Fruit fly (Drosophila melanogaster) whole organism, wandering third instar larva: ENCODE measurements around the gene Ac78C.

Experiments
- Abd-B ChIP-seq: fragments of >200 bp; optimal IDR thresholded peaks from 2 replicates; lab custom pipeline; 2017; ENCODE audit warnings: missing biosample characterization, missing genetic modification characterization
- CG32264 ChIP-seq: fragments of 200-800 bp; sonication (Bioruptor generic); optimal IDR thresholded peaks from 2 replicates; lab custom pipeline; 2016; ENCODE audit warnings: missing biosample characterization, missing genetic modification characterization
- CG9705 ChIP-seq: fragments of 200-800 bp; sonication (Bioruptor generic); optimal IDR thresholded peaks from 2 replicates; lab custom pipeline; 2018; ENCODE audit warnings: missing biosample characterization, mild to moderate bottlenecking, missing genetic modification characterization
- Dfd ChIP-seq: fragments of >200 bp; optimal IDR thresholded peaks from 2 replicates; lab custom pipeline; 2017; ENCODE audit warnings: missing biosample characterization, missing genetic modification characterization
- Dif ChIP-seq: fragments of 200-275, 200-300 bp; sonication (Bioruptor generic); optimal IDR thresholded peaks from 2 replicates; lab custom pipeline; 2018; ENCODE audit warnings: missing biosample characterization, missing genetic modification characterization; ENCODE audit not compliant: partially characterized antibody
- GATAd ChIP-seq: sonication (Bioruptor generic); optimal IDR thresholded peaks from 2 replicates; lab custom pipeline; 2016; ENCODE audit warnings: missing biosample characterization, missing genetic modification characterization
- HLH106 ChIP-seq: fragments of 200-800 bp; optimal IDR thresholded peaks from 3 replicates; lab custom pipeline; 2019; ENCODE audit warnings: missing biosample characterization, mild to moderate bottlenecking, missing genetic modification characterization, moderate library complexity
- Hnf4 ChIP-seq: fragments of 200-800 bp; sonication (Bioruptor generic); optimal IDR thresholded peaks from 2 replicates; lab custom pipeline; 2016; ENCODE audit warnings: missing biosample characterization, mild to moderate bottlenecking, missing genetic modification characterization
- Hr78 ChIP-seq: fragments of >200 bp; optimal IDR thresholded peaks from 2 replicates; lab custom pipeline; 2017; ENCODE audit warnings: missing biosample characterization, missing genetic modification characterization
- Hr83 ChIP-seq: fragments of 200-300 bp; sonication (Bioruptor generic); optimal IDR thresholded peaks from 2 replicates; lab custom pipeline; 2016; ENCODE audit warnings: missing biosample characterization, mild to moderate bottlenecking, missing genetic modification characterization, moderate library complexity; ENCODE audit not compliant: poor library complexity, severe bottlenecking
- Jra ChIP-seq: sonication (Bioruptor generic); optimal IDR thresholded peaks from 2 replicates; lab custom pipeline; 2016; ENCODE audit warnings: missing biosample characterization, missing genetic modification characterization
- Mio ChIP-seq: sonication (Bioruptor generic); optimal IDR thresholded peaks from 2 replicates; lab custom pipeline; 2016; ENCODE audit warnings: missing biosample characterization, missing genetic modification characterization
- Myc ChIP-seq: fragments of >200 bp; optimal IDR thresholded peaks from 2 replicates; lab custom pipeline; 2017
- N ChIP-seq: fragments of >200 bp; optimal IDR thresholded peaks from 2 replicates; lab custom pipeline; 2018; ENCODE audit warnings: missing biosample characterization, missing external identifiers, missing genetic modification characterization
- OdsH ChIP-seq: fragments of 200-800 bp; sonication (Bioruptor generic); optimal IDR thresholded peaks from 2 replicates; lab custom pipeline; 2016; ENCODE audit warnings: missing biosample characterization, mild to moderate bottlenecking, missing genetic modification characterization
- Sp1 ChIP-seq: fragments of 200-800 bp; sonication (Bioruptor generic); optimal IDR thresholded peaks from 3 replicates; lab custom pipeline; 2019; ENCODE audit warnings: missing biosample characterization, mild to moderate bottlenecking, missing genetic modification characterization, moderate library complexity
- Vsx2 ChIP-seq: fragments of 200-300, 225-300 bp; sonication (Bioruptor generic); optimal IDR thresholded peaks from 2 replicates; lab custom pipeline; 2018; ENCODE audit warnings: missing biosample characterization, missing genetic modification characterization; ENCODE audit not compliant: partially characterized antibody
- br ChIP-seq: fragments of 200-800 bp; sonication (Bioruptor generic); optimal IDR thresholded peaks from 2 replicates; lab custom pipeline; 2016; ENCODE audit warnings: missing biosample characterization, missing genetic modification characterization
- brk ChIP-seq: fragments of 200-800 bp; sonication (Bioruptor generic); optimal IDR thresholded peaks from 2 replicates; lab custom pipeline; 2016; ENCODE audit warnings: missing biosample characterization, mild to moderate bottlenecking, missing genetic modification characterization
- dl ChIP-seq, 2 experiments: fragments of 175-275, 200-275 bp in 1 of 2; fragments of 200-275 bp in 1 of 2; sonication (Bioruptor generic); optimal IDR thresholded peaks; lab custom pipeline; 2018; ENCODE audit warnings: mild to moderate bottlenecking in 2 of 2, missing biosample characterization in 2 of 2, missing genetic modification characterization in 2 of 2, moderate library complexity in 2 of 2; ENCODE audit not compliant: partially characterized antibody in 2 of 2, insufficient read depth in 1 of 2
- dmrt93B ChIP-seq: fragments of 200-800 bp; sonication (Bioruptor generic); optimal IDR thresholded peaks from 2 replicates; lab custom pipeline; 2018; ENCODE audit warnings: missing biosample characterization, mild to moderate bottlenecking, missing genetic modification characterization
- dsf ChIP-seq: sonication (Bioruptor generic); optimal IDR thresholded peaks from 2 replicates; lab custom pipeline; 2016; ENCODE audit warnings: missing biosample characterization, missing genetic modification characterization, borderline replicate concordance
- ey ChIP-seq: fragments of 200-800 bp; sonication (Bioruptor generic); optimal IDR thresholded peaks from 2 replicates; lab custom pipeline; 2016; ENCODE audit warnings: missing biosample characterization, missing genetic modification characterization
- foxo ChIP-seq, 2 experiments: fragments of 200-800 bp; sonication (Bioruptor generic); optimal IDR thresholded peaks; 2 replicates in 1 of 2; 3 replicates in 1 of 2; lab custom pipeline; 2016 to 2017; ENCODE audit warnings: missing biosample characterization in 2 of 2, missing genetic modification characterization in 2 of 2
- fru ChIP-seq: fragments of 200-800 bp; sonication (Bioruptor generic); optimal IDR thresholded peaks from 3 replicates; lab custom pipeline; 2016; ENCODE audit warnings: missing biosample characterization, mild to moderate bottlenecking, missing genetic modification characterization
- h ChIP-seq: fragments of 200-800 bp; sonication (Bioruptor generic); optimal IDR thresholded peaks from 3 replicates; lab custom pipeline; 2016; ENCODE audit warnings: missing biosample characterization, mild to moderate bottlenecking, missing genetic modification characterization
- jim ChIP-seq: fragments of 175-275, 200-325 bp; sonication (Bioruptor generic); optimal IDR thresholded peaks from 2 replicates; lab custom pipeline; 2016; ENCODE audit warnings: missing biosample characterization, mild to moderate bottlenecking, missing genetic modification characterization
- lola ChIP-seq: fragments of >200 bp; optimal IDR thresholded peaks from 2 replicates; lab custom pipeline; 2017; ENCODE audit warnings: missing biosample characterization, missing genetic modification characterization
- pan ChIP-seq: fragments of >200 bp; optimal IDR thresholded peaks from 2 replicates; lab custom pipeline; 2017
- psq ChIP-seq: fragments of 200-800 bp; sonication (Bioruptor generic); optimal IDR thresholded peaks from 3 replicates; lab custom pipeline; 2017; ENCODE audit warnings: missing biosample characterization, mild to moderate bottlenecking, missing genetic modification characterization, moderate library complexity
- rgr ChIP-seq: fragments of 200-800 bp; sonication (Bioruptor generic); optimal IDR thresholded peaks from 3 replicates; lab custom pipeline; 2016; ENCODE audit warnings: missing biosample characterization, mild to moderate bottlenecking, missing genetic modification characterization
- sage ChIP-seq: fragments of 200-800 bp; sonication (Bioruptor generic); optimal IDR thresholded peaks from 2 replicates; lab custom pipeline; 2016; ENCODE audit warnings: missing biosample characterization, mild to moderate bottlenecking, missing genetic modification characterization
- sv ChIP-seq: fragments of 200-800 bp; sonication (Bioruptor generic); optimal IDR thresholded peaks from 3 replicates; lab custom pipeline; 2016; ENCODE audit warnings: missing biosample characterization, missing genetic modification characterization
- tai ChIP-seq: sonication (Bioruptor generic); optimal IDR thresholded peaks from 2 replicates; lab custom pipeline; 2016; ENCODE audit warnings: missing biosample characterization, missing genetic modification characterization
- usp ChIP-seq: fragments of >200 bp; optimal IDR thresholded peaks from 2 replicates; lab custom pipeline; 2017; ENCODE audit warnings: missing biosample characterization, missing genetic modification characterization
- woc ChIP-seq: sonication (Bioruptor generic); optimal IDR thresholded peaks from 2 replicates; lab custom pipeline; 2016; ENCODE audit warnings: missing biosample characterization, mild to moderate bottlenecking, missing genetic modification characterization

Ac78C gene

dm6 chr3L:21194392-21194925, 22.7 kb upstream of the Ac78C start:
- TF ChIP-seq Vsx2 (peak; percentile 10), Dif (GFP tag; lab: Kevin White, UChicago) (no peak)

dm6 chr3L:21193170-21193569, 21.4 kb upstream of the Ac78C start, which contains the start of gene CG42337:
Gene CG42337 (minus strand): TSS chr3L:21193363.
- no peak for TF ChIP-seq Hr78 (GFP tag; lab: Kevin White, UChicago)
- TF ChIP-seq dsf, result no peak
- no peak for TF ChIP-seq Dif (GFP tag; lab: Kevin White, UChicago)
- no peak for TF ChIP-seq psq
- TF ChIP-seq woc, result no peak
- no peak for TF ChIP-seq Vsx2
- no peak for TF ChIP-seq CG32264
- TF ChIP-seq jim (GFP tag; lab: Kevin White, UChicago), result no peak
- no peak for TF ChIP-seq dmrt93B (GFP tag; lab: Kevin White, UChicago)

dm6 chr3L:21192024-21192423, 20.3 kb upstream of the Ac78C start:
- no peak for TF ChIP-seq foxo (GFP tag; optimal IDR thresholded peaks at IDR 0.05; lab: Kevin White, UChicago)
- TF ChIP-seq Vsx2, result no peak
- TF ChIP-seq HLH106 (tag; lab: Kevin White, UChicago), result no peak
- no peak for TF ChIP-seq sage
- TF ChIP-seq OdsH (GFP tag; lab: Kevin White, UChicago), result no peak
- TF ChIP-seq rgr (GFP tag; lab: Kevin White, UChicago), result no peak
- TF ChIP-seq h (GFP tag; lab: Kevin White, UChicago), result no peak
- TF ChIP-seq Myc (lab: Kevin White, UChicago), result no peak
- TF ChIP-seq woc, result no peak

- TF ChIP-seq Vsx2 (no peak), N (GFP tag; lab: Kevin White, UChicago) (no peak), Abd-B (GFP tag; lab: Kevin White, UChicago) (no peak)
Observed at dm6 chr3L:21186487-21186886, 14.8 kb upstream of the Ac78C start.

- TF ChIP-seq GATAd (GFP tag; lab: Kevin White, UChicago) (no peak), brk (GFP tag; lab: Kevin White, UChicago) (no peak), lola (GFP tag; lab: Kevin White, UChicago) (no peak), Dif (GFP tag; lab: Kevin White, UChicago) (no peak), usp (GFP tag; lab: Kevin White, UChicago) (no peak), dmrt93B (GFP tag; lab: Kevin White, UChicago) (no peak), CG32264 (no peak), pan (lab: Kevin White, UChicago) (no peak), dsf (no peak), N (GFP tag; lab: Kevin White, UChicago) (no peak), Vsx2 (no peak), rgr (GFP tag; lab: Kevin White, UChicago) (no peak), OdsH (GFP tag; lab: Kevin White, UChicago) (no peak), Jra (no peak), foxo (GFP tag; optimal IDR thresholded peaks at IDR 0.05; lab: Kevin White, UChicago) (no peak), Hnf4 (GFP tag; lab: Kevin White, UChicago) (no peak), Mio (GFP tag; lab: Kevin White, UChicago) (no peak), Myc (lab: Kevin White, UChicago) (no peak), woc (no peak), Dfd (no peak)
Observed at dm6 chr3L:21185622-21186021, 13.9 kb upstream of the Ac78C start.

- no peak for TF ChIP-seq Dfd
- TF ChIP-seq Sp1 (GFP tag; lab: Kevin White, UChicago), result peak; percentile 41
- TF ChIP-seq sv, result peak; percentile 53
- TF ChIP-seq fru (GFP tag; lab: Kevin White, UChicago), result peak; percentile 62
- peak; percentile 19 for TF ChIP-seq dmrt93B (GFP tag; lab: Kevin White, UChicago)
- TF ChIP-seq h (GFP tag; lab: Kevin White, UChicago), result peak; percentile 73
- TF ChIP-seq GATAd (GFP tag; lab: Kevin White, UChicago), result no peak
- TF ChIP-seq sage, result no peak
- TF ChIP-seq psq, result no peak
- TF ChIP-seq woc, result peak; percentile 31
- peak; percentile 61 for TF ChIP-seq ey (GFP tag; lab: Kevin White, UChicago)
- no peak for TF ChIP-seq Abd-B (GFP tag; lab: Kevin White, UChicago)
- peak; percentile 66 for TF ChIP-seq OdsH (GFP tag; lab: Kevin White, UChicago)
- TF ChIP-seq foxo (GFP tag; optimal IDR thresholded peaks at IDR 0.05; lab: Kevin White, UChicago), result peak in 1 of 2 experiments; percentile 68
- TF ChIP-seq br (GFP tag; lab: Kevin White, UChicago), result peak; percentile 47
- no peak for TF ChIP-seq dl (GFP tag; optimal IDR thresholded peaks at IDR 0.05; lab: Kevin White, UChicago; ENCODE audit: insufficient read depth in 1 of 2, partially characterized antibody in 2 of 2)
- TF ChIP-seq Hr83 (GFP tag; lab: Kevin White, UChicago), result no peak
- no peak for TF ChIP-seq usp (GFP tag; lab: Kevin White, UChicago)
- peak; percentile 38 for TF ChIP-seq brk (GFP tag; lab: Kevin White, UChicago)
- no peak for TF ChIP-seq Dif (GFP tag; lab: Kevin White, UChicago)
- peak; percentile 77 for TF ChIP-seq rgr (GFP tag; lab: Kevin White, UChicago)
- no peak for TF ChIP-seq N (GFP tag; lab: Kevin White, UChicago)
- TF ChIP-seq CG9705 (GFP tag; lab: Kevin White, UChicago), result no peak
- no peak for TF ChIP-seq lola (GFP tag; lab: Kevin White, UChicago)
- peak; percentile 64 for TF ChIP-seq HLH106 (tag; lab: Kevin White, UChicago)
- no peak for TF ChIP-seq tai (GFP tag; lab: Kevin White, UChicago)
Observed at dm6 chr3L:21176935-21177581, 5.3 kb upstream of the Ac78C start.
